Fruit fly (Drosophila melanogaster): Measurements from ENCODE around the gene Pburs.

DNA sequence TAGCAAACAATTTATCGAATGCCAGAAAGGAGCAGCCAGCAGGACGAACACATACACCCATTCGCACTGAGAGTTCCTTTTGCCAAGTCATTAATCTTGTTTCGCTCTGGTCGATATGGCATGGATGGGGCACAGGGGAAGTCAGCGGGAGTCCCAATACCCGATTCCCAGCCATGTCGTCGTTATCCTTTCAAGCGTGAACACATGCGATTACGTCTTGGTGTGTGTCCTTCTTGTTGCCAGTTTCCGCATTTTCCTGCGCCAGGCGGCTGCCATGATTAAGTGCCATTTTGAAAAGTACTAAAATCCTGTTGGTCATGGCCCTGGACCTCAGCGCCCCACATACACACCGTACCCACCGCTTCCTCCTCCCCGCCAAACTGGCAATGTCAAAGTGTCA lies 30.4 kb upstream of the Pburs start:
- TF ChIP-seq Dif (GFP tag; optimal IDR thresholded peaks at IDR 0.05; ENCODE audit: partially characterized antibody) (no peak), foxo (GFP tag; optimal IDR thresholded peaks at IDR 0.05) (no peak), fru (GFP tag; optimal IDR thresholded peaks at IDR 0.05) (no peak), rgr (GFP tag; optimal IDR thresholded peaks at IDR 0.05) (no peak), pan (optimal IDR thresholded peaks at IDR 0.05) (no peak), OdsH (GFP tag; optimal IDR thresholded peaks at IDR 0.05) (no peak), Hr83 (GFP tag; optimal IDR thresholded peaks at IDR 0.05; ENCODE audit: poor library complexity, severe bottlenecking) (no peak), CG9705 (GFP tag; optimal IDR thresholded peaks at IDR 0.05) (no peak)

Data from whole organism, wandering third instar larva.